Worm (Caenorhabditis elegans): Measurements from ENCODE around the gene F59E12.17.

The F59E12.17 gene

DNA sequence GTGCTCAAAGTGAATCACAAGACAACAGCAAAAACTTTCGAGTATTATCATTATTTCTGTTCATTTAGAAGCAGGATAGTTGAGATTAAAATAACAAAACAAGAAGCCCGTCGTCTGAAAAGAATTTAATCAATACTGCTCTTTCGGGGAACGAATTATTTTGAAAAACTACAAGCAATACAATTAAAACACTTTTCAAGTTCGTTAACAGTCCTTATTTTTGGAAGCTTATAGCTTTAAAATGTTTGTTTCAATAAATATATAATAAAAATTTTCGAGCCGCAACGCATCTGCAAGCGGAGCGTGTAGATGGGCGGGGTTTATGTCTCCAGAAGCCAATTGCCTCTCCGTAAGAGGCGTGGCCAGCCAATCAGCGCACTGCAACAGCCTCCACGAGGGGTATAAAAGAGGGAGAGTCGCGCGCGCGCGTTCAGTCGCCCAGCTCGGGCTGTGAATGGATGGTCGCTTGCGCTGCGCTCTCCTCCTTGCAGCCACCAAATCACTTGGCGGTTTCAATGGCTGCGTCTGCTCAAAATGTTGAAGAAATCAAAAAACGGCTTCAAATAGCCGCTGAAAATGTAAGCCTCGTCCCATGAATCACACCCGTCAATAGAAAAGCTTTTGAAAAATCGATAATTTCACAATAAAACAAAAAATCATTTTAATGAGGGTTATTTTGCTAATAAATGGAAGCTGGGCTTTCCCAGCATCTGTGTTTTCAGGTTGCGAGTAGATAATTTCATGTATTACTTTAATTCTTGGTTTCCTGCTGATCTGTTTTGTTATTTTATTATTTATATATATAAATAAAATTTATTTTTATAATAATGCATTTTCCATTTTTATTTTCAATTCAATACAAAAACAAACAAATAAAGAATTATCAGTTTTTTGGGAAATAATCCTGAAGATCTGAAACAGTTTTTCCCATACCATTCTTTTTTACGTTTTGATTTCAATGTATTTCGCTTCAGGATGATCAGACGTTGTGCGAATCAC, 11.8 kb upstream of the F59E12.17 start, which contains the start of the genes ift-43 and mdt-26:
TSS of gene ift-43 (minus strand) at position 51 of the 999 bp plus-strand sequence.
TSS of gene mdt-26 (plus strand) at position 446 of the 999 bp plus-strand sequence.
- peak; percentile 53 for TF ChIP-seq ceh-22 (tag; optimal IDR thresholded peaks at IDR 0.05)
- TF ChIP-seq T23F11.4 (GFP tag; optimal IDR thresholded peaks at IDR 0.05), result no peak
- no peak for TF ChIP-seq hlh-6 (tag; optimal IDR thresholded peaks at IDR 0.05)
- peak; percentile 17; the same call in 1 of the 2 replicates for TF ChIP-seq sox-2 (GFP tag; IDR thresholded peaks at IDR 0.05)
- TF ChIP-seq Y22D7AL.16 (tag; optimal IDR thresholded peaks at IDR 0.05), result no peak
- TF ChIP-seq dmd-4 (tag; optimal IDR thresholded peaks at IDR 0.05; ENCODE audit: borderline replicate concordance), result no peak
- TF ChIP-seq madf-2 (tag; optimal IDR thresholded peaks at IDR 0.05), result peak; percentile 55
- no peak for TF ChIP-seq ahr-1 (tag; optimal IDR thresholded peaks at IDR 0.05)
- TF ChIP-seq rnt-1 (tag; optimal IDR thresholded peaks at IDR 0.05), result peak; percentile 57
- TF ChIP-seq eyg-1 (tag; optimal IDR thresholded peaks at IDR 0.05), result no peak
- peak; percentile 11 for TF ChIP-seq ceh-14 (tag; optimal IDR thresholded peaks at IDR 0.05)
- TF ChIP-seq pha-2 (tag; optimal IDR thresholded peaks at IDR 0.05), result peak; percentile 29
- TF ChIP-seq F13H6.1 (tag; optimal IDR thresholded peaks at IDR 0.05), result no peak
- peak; percentile 14 for TF ChIP-seq pat-9 (tag; optimal IDR thresholded peaks at IDR 0.05)
- TF ChIP-seq nfya-1 (tag; optimal IDR thresholded peaks at IDR 0.05), result peak; percentile 100
- TF ChIP-seq ceh-45 (GFP tag; IDR thresholded peaks at IDR 0.05), result peak; percentile 58; the same call in 1 of the 2 replicates
- TF ChIP-seq ceh-6 (GFP tag; optimal IDR thresholded peaks at IDR 0.05), result peak; percentile 33
- peak; percentile 59 for TF ChIP-seq gmeb-2 (tag; optimal IDR thresholded peaks at IDR 0.05)
- no peak for TF ChIP-seq pha-4 (tag; optimal IDR thresholded peaks at IDR 0.05)
- TF ChIP-seq dve-1 (tag; optimal IDR thresholded peaks at IDR 0.05), result peak; percentile 27
- peak; percentile 55 for TF ChIP-seq lin-11 (tag; optimal IDR thresholded peaks at IDR 0.05)
- peak; percentile 17 for TF ChIP-seq ceh-18 (tag; optimal IDR thresholded peaks at IDR 0.05)
- peak; percentile 9 for TF ChIP-seq ceh-34 (tag; optimal IDR thresholded peaks at IDR 0.05)
- peak; percentile 52 for TF ChIP-seq hlh-30 (tag; optimal IDR thresholded peaks at IDR 0.05; ENCODE audit: insufficient read depth)
- peak; percentile 30 for TF ChIP-seq ref-2 (tag; optimal IDR thresholded peaks at IDR 0.05)
- TF ChIP-seq ceh-19 (GFP tag; optimal IDR thresholded peaks at IDR 0.05), result peak; percentile 4
- TF ChIP-seq ttx-3 (tag; optimal IDR thresholded peaks at IDR 0.05), result peak; percentile 16
- peak; percentile 60 for TF ChIP-seq sox-4 (tag; optimal IDR thresholded peaks at IDR 0.05)
- TF ChIP-seq syd-9 (tag; optimal IDR thresholded peaks at IDR 0.05), result peak; percentile 18
- peak; percentile 17 for TF ChIP-seq nhr-232 (tag; optimal IDR thresholded peaks at IDR 0.05)
- peak; percentile 58 for TF ChIP-seq unc-42 (tag; optimal IDR thresholded peaks at IDR 0.05)
- peak; percentile 55 for TF ChIP-seq pros-1 (tag; optimal IDR thresholded peaks at IDR 0.05)
- TF ChIP-seq ets-4 (tag; optimal IDR thresholded peaks at IDR 0.05), result peak; percentile 23
- TF ChIP-seq che-1 (tag; optimal IDR thresholded peaks at IDR 0.05), result peak; percentile 14
- peak; percentile 41 for TF ChIP-seq sdc-2 (tag; optimal IDR thresholded peaks at IDR 0.05)
- no peak for TF ChIP-seq mec-3 (tag; optimal IDR thresholded peaks at IDR 0.05; ENCODE audit: borderline replicate concordance)
- no peak for TF ChIP-seq K02D7.2 (tag; optimal IDR thresholded peaks at IDR 0.05)
- TF ChIP-seq ztf-16 (tag; optimal IDR thresholded peaks at IDR 0.05), result no peak
- peak; percentile 51 for TF ChIP-seq ceh-48 (tag; optimal IDR thresholded peaks at IDR 0.05)
- 0 out of 2 replicates have a peak, but pooled peaks have one; percentile 28 for TF ChIP-seq unc-3 (GFP tag; conservative IDR thresholded peaks at IDR 0.05)
- no peak for TF ChIP-seq unc-3 (tag; optimal IDR thresholded peaks at IDR 0.05)
- peak; percentile 78 for TF ChIP-seq ceh-31 (tag; optimal IDR thresholded peaks at IDR 0.05)
- TF ChIP-seq tbx-7 (tag; optimal IDR thresholded peaks at IDR 0.05), result peak; percentile 14
- TF ChIP-seq ama-1 (optimal IDR thresholded peaks at IDR 0.05), result peak; percentile 98
- no peak for TF ChIP-seq ceh-2 (tag; optimal IDR thresholded peaks at IDR 0.05)
- peak; percentile 56 for TF ChIP-seq fkh-6 (tag; optimal IDR thresholded peaks at IDR 0.05)
- no peak for TF ChIP-seq npax-4 (tag; optimal IDR thresholded peaks at IDR 0.05)
- no peak for TF ChIP-seq elt-4 (tag; optimal IDR thresholded peaks at IDR 0.05)
- TF ChIP-seq nhr-11 (tag; optimal IDR thresholded peaks at IDR 0.05), result no peak
- no peak for TF ChIP-seq C38D4.7 (GFP tag; optimal IDR thresholded peaks at IDR 0.05)
- TF ChIP-seq ceh-30 (tag; optimal IDR thresholded peaks at IDR 0.05), result no peak

All from whole organism, late embryonic.